Fruit fly (Drosophila melanogaster): ENCODE results near the gene CG42450.

CG42450 gene

dm6 chrX:18789353-18790210 lies 23.5 kb upstream of the CG42450 start (continued):
- no peak for TF ChIP-seq vnd (GFP tag; IDR thresholded peaks at IDR 0.05; ENCODE audit: partially characterized antibody)
- TF ChIP-seq slp2 (GFP tag; optimal IDR thresholded peaks at IDR 0.05): no peak
- TF ChIP-seq Dek (tag; optimal IDR thresholded peaks at IDR 0.05): peak; percentile 51
- 0 out of 2 replicates have a peak, but pooled peaks have one; percentile 11 for TF ChIP-seq CG4730 (GFP tag; IDR thresholded peaks at IDR 0.05)
- no peak for TF ChIP-seq Optix (GFP tag; IDR thresholded peaks at IDR 0.05)
- TF ChIP-seq grn (GFP tag; optimal IDR thresholded peaks at IDR 0.05): no peak
- no peak for TF ChIP-seq Opbp (GFP tag; IDR thresholded peaks at IDR 0.05; ENCODE audit: partially characterized antibody)
- TF ChIP-seq twi (tag; optimal IDR thresholded peaks at IDR 0.05): no peak
- no peak for TF ChIP-seq CG14965 (GFP tag; optimal IDR thresholded peaks at IDR 0.05; ENCODE audit: borderline replicate concordance)
- TF ChIP-seq ATbp (GFP tag; optimal IDR thresholded peaks at IDR 0.05): peak; percentile 1
- no peak for TF ChIP-seq ac (GFP tag; optimal IDR thresholded peaks at IDR 0.05)
- peak; percentile 25 for TF ChIP-seq Blimp-1 (GFP tag; optimal IDR thresholded peaks at IDR 0.05)
- peak; percentile 54 for TF ChIP-seq D19A (tag; optimal IDR thresholded peaks at IDR 0.05)
- no peak for TF ChIP-seq CG8478 (optimal IDR thresholded peaks at IDR 0.05)
- no peak for TF ChIP-seq CkIIα-i1 (GFP tag; IDR thresholded peaks at IDR 0.05)
- TF ChIP-seq ERR (GFP tag; optimal IDR thresholded peaks at IDR 0.05): peak; percentile 24
- TF ChIP-seq klu (GFP tag; IDR thresholded peaks at IDR 0.05): no peak
- no peak for TF ChIP-seq Doc2 (GFP tag; IDR thresholded peaks at IDR 0.05)
- TF ChIP-seq Eip74EF (GFP tag; optimal IDR thresholded peaks at IDR 0.05): peak in 1 of 2 experiments; percentile 61
- peak; percentile 27 for TF ChIP-seq CG8281 (tag; optimal IDR thresholded peaks at IDR 0.05)
- peak; percentile 25 for TF ChIP-seq CG12104 (GFP tag; optimal IDR thresholded peaks at IDR 0.05)
- peak; percentile 45 for TF ChIP-seq Camta (GFP tag; optimal IDR thresholded peaks at IDR 0.05)
- no peak for TF ChIP-seq fd64A (GFP tag; optimal IDR thresholded peaks at IDR 0.05)
- no peak for TF ChIP-seq onecut (GFP tag; IDR thresholded peaks at IDR 0.05)
- no peak for TF ChIP-seq CTCF (GFP tag; optimal IDR thresholded peaks at IDR 0.05)
- no peak for TF ChIP-seq Hmx (GFP tag; optimal IDR thresholded peaks at IDR 0.05)
- TF ChIP-seq sqz (GFP tag; optimal IDR thresholded peaks at IDR 0.05): peak; percentile 49
- TF ChIP-seq Meics (GFP tag; optimal IDR thresholded peaks at IDR 0.05): peak; percentile 85
- peak; percentile 22 for TF ChIP-seq Deaf1 (tag; optimal IDR thresholded peaks at IDR 0.05)
- no peak; the same call in 1 of the 2 replicates for TF ChIP-seq vvl (GFP tag; IDR thresholded peaks at IDR 0.05)
- peak; percentile 67 for TF ChIP-seq Oli (tag; optimal IDR thresholded peaks at IDR 0.05)
- TF ChIP-seq hbn (GFP tag; IDR thresholded peaks at IDR 0.05; ENCODE audit: partially characterized antibody): no peak
- TF ChIP-seq CG18476 (GFP tag; optimal IDR thresholded peaks at IDR 0.05): peak; percentile 9
- peak; percentile 72 for TF ChIP-seq CG12659 (GFP tag; optimal IDR thresholded peaks at IDR 0.05)
- peak; percentile 15 for TF ChIP-seq CG15514 (GFP tag; optimal IDR thresholded peaks at IDR 0.05)
- no peak for TF ChIP-seq ase (GFP tag; IDR thresholded peaks at IDR 0.05)
- TF ChIP-seq dimm (GFP tag; IDR thresholded peaks at IDR 0.05): no peak
- TF ChIP-seq bigmax (GFP tag; optimal IDR thresholded peaks at IDR 0.05): no peak
- TF ChIP-seq Lhr (GFP tag; optimal IDR thresholded peaks at IDR 0.05): no peak
- TF ChIP-seq CG7928 (GFP tag; optimal IDR thresholded peaks at IDR 0.05): peak; percentile 17
- TF ChIP-seq CG31441 (GFP tag; IDR thresholded peaks at IDR 0.05): peak; percentile 64; the same call in 1 of the 2 replicates
- TF ChIP-seq sc (optimal IDR thresholded peaks at IDR 0.05): no peak
- peak; percentile 8 for TF ChIP-seq sc (GFP tag; optimal IDR thresholded peaks at IDR 0.05)
- no peak for TF ChIP-seq CG2889 (GFP tag; IDR thresholded peaks at IDR 0.05)
- peak; percentile 50 for TF ChIP-seq CG12744 (GFP tag; optimal IDR thresholded peaks at IDR 0.05)
- no peak for TF ChIP-seq CG16779 (GFP tag; IDR thresholded peaks at IDR 0.05)
- TF ChIP-seq bbx (GFP tag; IDR thresholded peaks at IDR 0.05; ENCODE audit: partially characterized antibody): no peak
- TF ChIP-seq CG12391 (tag; optimal IDR thresholded peaks at IDR 0.05): peak; percentile 66
- TF ChIP-seq CG7786 (GFP tag; optimal IDR thresholded peaks at IDR 0.05): peak; percentile 59
- TF ChIP-seq Ada2b (GFP tag; IDR thresholded peaks at IDR 0.05): peak; percentile 17; the same call in 1 of the 2 replicates
